Fruit fly (Drosophila melanogaster) whole organism, embryonic: ENCODE results near the gene CG12522.
A peak's percentile ranks its signal among the peaks of the same experiment; 100 is the strongest.

Source experiments
- CG10267 ChIP-seq: fragments of 200-800 bp; sonication (Bioruptor generic); optimal IDR thresholded peaks from 2 replicates; lab custom pipeline; 2018; ENCODE audit warnings: missing biosample characterization, mild to moderate bottlenecking, missing genetic modification characterization, moderate library complexity
- CG10654 ChIP-seq: fragments of 200-800 bp; sonication (Bioruptor generic); optimal IDR thresholded peaks from 2 replicates; lab custom pipeline; 2016; ENCODE audit warnings: missing biosample characterization, missing genetic modification characterization
- CG14441 ChIP-seq: fragments of 200-800 bp; sonication (Bioruptor generic); IDR thresholded peaks from 2 replicates; pipeline ENCODE4 v1.3.6; 2022; ENCODE audit warnings: missing biosample characterization, missing genetic modification characterization
- CG14667 ChIP-seq: fragments of 200-800 bp; sonication (Bioruptor generic); IDR thresholded peaks from 2 replicates; pipeline ENCODE4 v1.3.6; 2022; ENCODE audit warnings: missing biosample characterization, missing genetic modification characterization
- CG15011 ChIP-seq: fragments of 200-800 bp; sonication (Bioruptor generic); optimal IDR thresholded peaks from 3 replicates; lab custom pipeline; 2018; ENCODE audit warnings: missing biosample characterization, mild to moderate bottlenecking, missing genetic modification characterization
- CG16815 ChIP-seq: fragments of 200-800 bp; sonication (Bioruptor generic); optimal IDR thresholded peaks from 3 replicates; lab custom pipeline; 2017; ENCODE audit warnings: missing biosample characterization, mild to moderate bottlenecking, missing genetic modification characterization
- CG17385 ChIP-seq: fragments of 200-800 bp; sonication (Bioruptor generic); optimal IDR thresholded peaks from 3 replicates; lab custom pipeline; 2018; ENCODE audit warnings: missing biosample characterization, mild to moderate bottlenecking, missing genetic modification characterization
- CG18764 ChIP-seq: fragments of 200-800 bp; sonication (Bioruptor generic); optimal IDR thresholded peaks from 3 replicates; lab custom pipeline; 2016; ENCODE audit warnings: missing biosample characterization, missing genetic modification characterization
- CG2199 ChIP-seq: fragments of 200-800 bp; sonication (Bioruptor generic); IDR thresholded peaks from 3 replicates; pipeline ENCODE4 v1.3.6; 2022; ENCODE audit warnings: missing biosample characterization, missing genetic modification characterization
- CG33557 ChIP-seq: fragments of 200-800 bp; sonication (Bioruptor generic); optimal IDR thresholded peaks from 2 replicates; lab custom pipeline; 2019; ENCODE audit warnings: missing biosample characterization, mild to moderate bottlenecking, missing genetic modification characterization, moderate library complexity
- CG42726 ChIP-seq: fragments of 200-800 bp; sonication (Bioruptor generic); IDR thresholded peaks from 2 replicates; pipeline ENCODE4 v1.3.6; 2022; ENCODE audit warnings: missing biosample characterization, missing genetic modification characterization; ENCODE audit not compliant: partially characterized antibody
- CG43689 ChIP-seq: fragments of 200-800 bp; sonication (Bioruptor generic); IDR thresholded peaks from 2 replicates; pipeline ENCODE4 v1.3.6; 2022; ENCODE audit warnings: missing biosample characterization, missing genetic modification characterization
- CG8281 ChIP-seq: fragments of 200-800 bp; sonication (Bioruptor generic); optimal IDR thresholded peaks from 2 replicates; lab custom pipeline; 2018; ENCODE audit warnings: missing biosample characterization, mild to moderate bottlenecking, missing genetic modification characterization, moderate library complexity
- Chrac-16 ChIP-seq: fragments of 200-800 bp; sonication (Bioruptor generic); optimal IDR thresholded peaks from 3 replicates; lab custom pipeline; 2016; ENCODE audit warnings: missing biosample characterization, missing genetic modification characterization
- CrebB ChIP-seq: fragments of 200-800 bp; sonication (Bioruptor generic); optimal IDR thresholded peaks from 3 replicates; lab custom pipeline; 2018; ENCODE audit warnings: missing biosample characterization, mild to moderate bottlenecking, missing genetic modification characterization
- Dad ChIP-seq: fragments of 200-800 bp; sonication (Bioruptor generic); optimal IDR thresholded peaks from 3 replicates; lab custom pipeline; 2016; ENCODE audit warnings: missing biosample characterization, missing genetic modification characterization
- Dip3 ChIP-seq: fragments of 200-800 bp; sonication (Bioruptor generic); optimal IDR thresholded peaks from 3 replicates; lab custom pipeline; 2016; ENCODE audit warnings: missing biosample characterization, missing genetic modification characterization
- ERR ChIP-seq: fragments of 200-800 bp; sonication (Bioruptor generic); optimal IDR thresholded peaks from 2 replicates; lab custom pipeline; 2016; ENCODE audit warnings: missing biosample characterization, missing genetic modification characterization
- H15 ChIP-seq: fragments of 200-800 bp; sonication (Bioruptor generic); IDR thresholded peaks from 3 replicates; pipeline ENCODE4 v1.3.6; 2022; ENCODE audit warnings: missing biosample characterization, missing genetic modification characterization
- HLHmδ ChIP-seq: fragments of 200-800 bp; sonication (Bioruptor generic); optimal IDR thresholded peaks from 2 replicates; lab custom pipeline; 2018; ENCODE audit warnings: missing biosample characterization, mild to moderate bottlenecking, missing genetic modification characterization, moderate library complexity
- HmgD ChIP-seq: fragments of 200-800 bp; sonication (Bioruptor generic); optimal IDR thresholded peaks from 3 replicates; lab custom pipeline; 2016; ENCODE audit warnings: missing biosample characterization, missing genetic modification characterization
- MTF-1 ChIP-seq: fragments of 200-800 bp; sonication (Bioruptor generic); optimal IDR thresholded peaks from 2 replicates; lab custom pipeline; 2018; ENCODE audit warnings: missing biosample characterization, mild to moderate bottlenecking, missing genetic modification characterization, borderline replicate concordance
- NK7.1 ChIP-seq: fragments of 200-800 bp; sonication (Bioruptor generic); optimal IDR thresholded peaks from 3 replicates; lab custom pipeline; 2016; ENCODE audit warnings: missing biosample characterization, missing genetic modification characterization
- NfI ChIP-seq: fragments of 200-800 bp; sonication (Bioruptor generic); optimal IDR thresholded peaks from 3 replicates; lab custom pipeline; 2018; ENCODE audit warnings: missing biosample characterization, mild to moderate bottlenecking, missing genetic modification characterization, moderate library complexity
- Oaz ChIP-seq: fragments of 200-800 bp; sonication (Bioruptor generic); IDR thresholded peaks from 2 replicates; pipeline ENCODE4 v1.3.6; 2022; ENCODE audit warnings: missing biosample characterization, missing genetic modification characterization
- PHDP ChIP-seq: fragments of 200-800 bp; sonication (Bioruptor generic); optimal IDR thresholded peaks from 3 replicates; lab custom pipeline; 2018; ENCODE audit warnings: missing biosample characterization, mild to moderate bottlenecking, missing genetic modification characterization, moderate library complexity
- Scr ChIP-seq: fragments of 200-800 bp; sonication (Bioruptor generic); IDR thresholded peaks from 2 replicates; pipeline ENCODE4 v1.3.6; 2022; ENCODE audit warnings: missing biosample characterization, missing genetic modification characterization; ENCODE audit not compliant: partially characterized antibody
- Sox100B ChIP-seq: fragments of 200-800 bp; sonication (Bioruptor generic); optimal IDR thresholded peaks from 3 replicates; lab custom pipeline; 2018; ENCODE audit warnings: missing biosample characterization, mild to moderate bottlenecking, missing genetic modification characterization
- Spps ChIP-seq: fragments of 200-800 bp; sonication (Bioruptor generic); optimal IDR thresholded peaks from 2 replicates; lab custom pipeline; 2018; ENCODE audit warnings: missing biosample characterization, mild to moderate bottlenecking, missing genetic modification characterization
- Taf1 ChIP-seq: fragments of 200-800 bp; sonication (Bioruptor generic); IDR thresholded peaks from 2 replicates; pipeline ENCODE4 v1.3.6; 2022; ENCODE audit warnings: missing biosample characterization, missing genetic modification characterization
- ab ChIP-seq: fragments of 200-800 bp; sonication (Bioruptor generic); optimal IDR thresholded peaks from 2 replicates; lab custom pipeline; 2016; ENCODE audit warnings: missing biosample characterization, missing genetic modification characterization
- abd-A ChIP-seq: fragments of 200-800 bp; sonication (Bioruptor generic); optimal IDR thresholded peaks from 3 replicates; lab custom pipeline; 2019; ENCODE audit warnings: missing biosample characterization, mild to moderate bottlenecking, missing genetic modification characterization, moderate library complexity
- br ChIP-seq: fragments of >200 bp; optimal IDR thresholded peaks from 2 replicates; lab custom pipeline; 2017
- caup ChIP-seq: fragments of 200-800 bp; sonication (Bioruptor generic); optimal IDR thresholded peaks from 3 replicates; lab custom pipeline; 2017; ENCODE audit warnings: missing biosample characterization, mild to moderate bottlenecking, missing genetic modification characterization, moderate library complexity; ENCODE audit not compliant: severe bottlenecking
- chinmo ChIP-seq: fragments of 200-800 bp; sonication (Bioruptor generic); IDR thresholded peaks from 4 replicates; pipeline ENCODE4 v1.3.6; 2022; ENCODE audit warnings: missing biosample characterization, missing genetic modification characterization; ENCODE audit not compliant: partially characterized antibody
- eve ChIP-seq, 2 experiments: fragments of >200 bp; optimal IDR thresholded peaks; 2 replicates each; lab custom pipeline; 2017; ENCODE audit warnings: missing biosample characterization in 2 of 2, missing genetic modification characterization in 2 of 2
- gcm ChIP-seq: fragments of 200-800 bp; sonication (Bioruptor generic); optimal IDR thresholded peaks from 2 replicates; lab custom pipeline; 2019; ENCODE audit warnings: missing biosample characterization, mild to moderate bottlenecking, missing genetic modification characterization, moderate library complexity
- grau ChIP-seq: fragments of 200-800 bp; optimal IDR thresholded peaks from 3 replicates; lab custom pipeline; 2019; ENCODE audit warnings: missing biosample characterization, mild to moderate bottlenecking, missing genetic modification characterization, moderate library complexity
- grn ChIP-seq: fragments of 200-800 bp; sonication (Bioruptor generic); optimal IDR thresholded peaks from 3 replicates; lab custom pipeline; 2017; ENCODE audit warnings: missing biosample characterization, missing genetic modification characterization
- hkb ChIP-seq, 2 experiments: fragments of 200-800 bp in 1 of 2; fragments of >200 bp in 1 of 2; sonication (Bioruptor generic) in 1 of 2; IDR thresholded peaks in 1 of 2; optimal IDR thresholded peaks in 1 of 2; 2 replicates each; pipeline versions ENCODE4 v1.3.6 to Lab custom; 2017 to 2022; ENCODE audit warnings: missing biosample characterization in 1 of 2, missing genetic modification characterization in 1 of 2
- kay ChIP-seq: fragments of 200-800 bp; sonication (Bioruptor generic); optimal IDR thresholded peaks from 2 replicates; lab custom pipeline; 2016; ENCODE audit warnings: missing biosample characterization, missing genetic modification characterization
- oc ChIP-seq: fragments of 200-800 bp; sonication (Bioruptor generic); optimal IDR thresholded peaks from 2 replicates; lab custom pipeline; 2018; ENCODE audit warnings: missing biosample characterization, mild to moderate bottlenecking, missing genetic modification characterization, moderate library complexity
- pita ChIP-seq: fragments of 200-800 bp; sonication (Bioruptor generic); optimal IDR thresholded peaks from 2 replicates; lab custom pipeline; 2017; ENCODE audit warnings: missing biosample characterization, mild to moderate bottlenecking, missing genetic modification characterization
- rib ChIP-seq: fragments of 200-800 bp; sonication (Bioruptor generic); IDR thresholded peaks from 2 replicates; pipeline ENCODE4 v1.3.6; 2022; ENCODE audit warnings: missing biosample characterization, missing genetic modification characterization
- run ChIP-seq: fragments of 200-800 bp; sonication (Bioruptor generic); optimal IDR thresholded peaks from 3 replicates; lab custom pipeline; 2018; ENCODE audit warnings: missing biosample characterization, mild to moderate bottlenecking, missing genetic modification characterization
- salm ChIP-seq: fragments of 200-800 bp; sonication (Bioruptor generic); optimal IDR thresholded peaks from 2 replicates; lab custom pipeline; 2018; ENCODE audit warnings: missing biosample characterization, mild to moderate bottlenecking, missing genetic modification characterization
- sisA ChIP-seq: fragments of 200-800 bp; sonication (Bioruptor generic); IDR thresholded peaks from 2 replicates; pipeline ENCODE4 v1.3.6; 2022; ENCODE audit warnings: missing biosample characterization, missing genetic modification characterization
- tap ChIP-seq: fragments of 200-800 bp; optimal IDR thresholded peaks from 3 replicates; lab custom pipeline; 2019; ENCODE audit warnings: missing biosample characterization, mild to moderate bottlenecking, missing genetic modification characterization, moderate library complexity
- wdn ChIP-seq: fragments of 200-800 bp; sonication (Bioruptor generic); IDR thresholded peaks from 2 replicates; pipeline ENCODE4 v1.3.6; 2022; ENCODE audit warnings: missing biosample characterization, missing genetic modification characterization

CG12522 gene

dm6 chr3L:11089805-11090440, 18.1 kb upstream of the CG12522 start (continued):
- TF ChIP-seq abd-A (peak; percentile 10), CG33557 (GFP tag; lab: Kevin White, UChicago) (peak; percentile 85), grn (GFP tag; lab: Kevin White, UChicago) (peak; percentile 74), Chrac-16 (GFP tag; lab: Kevin White, UChicago) (peak; percentile 91), Spps (tag; lab: Kevin White, UChicago) (peak; percentile 53), grau (tag; lab: Kevin White, UChicago) (peak; percentile 92), CG2199 (GFP tag; lab: Robert Waterston, UW) (peak; percentile 61; the same call in 2 of the 3 replicates), eve (GFP tag; optimal IDR thresholded peaks at IDR 0.05; lab: Kevin White, UChicago) (peak; percentile 1 to 98), Dip3 (peak; percentile 35), NK7.1 (GFP tag; lab: Kevin White, UChicago) (peak; percentile 79), CG43689 (GFP tag; lab: Robert Waterston, UW) (peak; percentile 25; the same call in 1 of the 2 replicates), CG10267 (tag; lab: Kevin White, UChicago) (peak; percentile 88), oc (tag; lab: Kevin White, UChicago) (peak; percentile 81), CG17385 (GFP tag; lab: Kevin White, UChicago) (peak; percentile 91), pita (GFP tag; lab: Kevin White, UChicago) (no peak), tap (peak; percentile 87), CG10654 (GFP tag; lab: Kevin White, UChicago) (peak; percentile 52), CG18764 (peak; percentile 81), salm (tag; lab: Kevin White, UChicago) (peak; percentile 78), NfI (GFP tag; lab: Kevin White, UChicago) (peak; percentile 89), kay (peak; percentile 90), ab (GFP tag; lab: Kevin White, UChicago) (peak; percentile 51), rib (GFP tag; lab: Robert Waterston, UW) (no peak), Oaz (GFP tag; lab: Robert Waterston, UW) (peak; percentile 43; the same call in 1 of the 2 replicates), Dad (peak; percentile 63), CG16815 (GFP tag; lab: Kevin White, UChicago) (peak; percentile 86), gcm (GFP tag; lab: Kevin White, UChicago) (peak; percentile 91), CrebB (tag; lab: Kevin White, UChicago) (peak; percentile 26), H15 (peak; percentile 49), Scr (no peak), HLHmδ (peak; percentile 65), wdn (GFP tag; lab: Robert Waterston, UW) (no peak), CG14667 (peak; percentile 67; the same call in 1 of the 2 replicates), hkb (optimal IDR thresholded peaks at IDR 0.05; lab: Kevin White, UChicago) (no peak), hkb (GFP tag; IDR thresholded peaks at IDR 0.05; lab: Robert Waterston, UW) (peak; percentile 93), run (tag; lab: Kevin White, UChicago) (peak; percentile 86), CG8281 (tag; lab: Kevin White, UChicago) (peak; percentile 66), Taf1 (0 out of 2 replicates have a peak, but pooled peaks have one; percentile 15), MTF-1 (peak; percentile 76), ERR (GFP tag; lab: Kevin White, UChicago) (no peak), HmgD (GFP tag; lab: Kevin White, UChicago) (no peak), sisA (GFP tag; lab: Robert Waterston, UW) (peak; percentile 74), CG42726 (GFP tag; lab: Robert Waterston, UW) (no peak), caup (GFP tag; lab: Kevin White, UChicago) (peak; percentile 80), br (lab: Kevin White, UChicago) (no peak), Sox100B (GFP tag; lab: Kevin White, UChicago) (peak; percentile 97), CG14441 (peak; percentile 73; the same call in 1 of the 2 replicates), chinmo (GFP tag; lab: Robert Waterston, UW) (peak; percentile 65; the same call in 1 of the 4 replicates), PHDP (tag; lab: Kevin White, UChicago) (peak; percentile 89), CG15011 (GFP tag; lab: Kevin White, UChicago) (peak; percentile 67)
